Worm (Caenorhabditis elegans) whole organism, L4 larva: ENCODE measurements around the gene T22F3.8.

Source experiments
- ceh-20 ChIP-seq: fragments of 200-800 bp; sonication (Bioruptor generic); IDR thresholded peaks from 2 replicates; pipeline ENCODE4 v1.3.6; 2022; ENCODE audit warnings: missing genetic modification reagents, missing genetic modification characterization, missing compliant biosample characterization
- cey-2 ChIP-seq: sonication (generic microtip); optimal IDR thresholded peaks from 3 replicates; lab custom pipeline; 2017; ENCODE audit warnings: missing genetic modification characterization, mild to moderate bottlenecking, missing compliant biosample characterization, antibody characterized with exemption, borderline replicate concordance; ENCODE audit not compliant: insufficient read depth
- daf-19 ChIP-seq: fragments of 200-800 bp; sonication (Bioruptor generic); conservative IDR thresholded peaks from 2 replicates; pipeline ENCODE4 v1.3.6; 2022; ENCODE audit warnings: missing genetic modification characterization, missing compliant biosample characterization
- dpl-1 ChIP-seq: fragments of 150-350 bp; optimal IDR thresholded peaks from 2 replicates; lab custom pipeline; 2014; ENCODE audit warnings: missing biosample characterization, missing genetic modification reagents, missing genetic modification characterization
- nhr-11 ChIP-seq: fragments of 150-350 bp; optimal IDR thresholded peaks from 2 replicates; lab custom pipeline; 2014; ENCODE audit warnings: missing biosample characterization, missing genetic modification characterization
- nhr-76 ChIP-seq: fragments of 150-350 bp; optimal IDR thresholded peaks from 2 replicates; lab custom pipeline; 2014; ENCODE audit warnings: missing biosample characterization, missing genetic modification characterization
- nhr-77 ChIP-seq: fragments of 150-350 bp; optimal IDR thresholded peaks from 2 replicates; lab custom pipeline; 2014; ENCODE audit warnings: missing biosample characterization, missing genetic modification characterization
- sdz-12 ChIP-seq: fragments of 200-800 bp; sonication (Bioruptor generic); optimal IDR thresholded peaks from 2 replicates; lab custom pipeline; 2018; ENCODE audit warnings: mild to moderate bottlenecking, missing genetic modification characterization, missing compliant biosample characterization
- set-16 ChIP-seq: fragments of 200-800 bp; sonication (Bioruptor generic); IDR thresholded peaks from 2 replicates; pipeline ENCODE4 v1.3.6; 2022; ENCODE audit warnings: missing genetic modification reagents, missing genetic modification characterization, missing compliant biosample characterization
- skn-1 ChIP-seq: fragments of 150-350 bp; optimal IDR thresholded peaks from 2 replicates; lab custom pipeline; 2014; ENCODE audit warnings: missing biosample characterization, missing genetic modification characterization
- snpc-4 ChIP-seq: fragments of 150-350 bp; optimal IDR thresholded peaks from 2 replicates; lab custom pipeline; 2014; ENCODE audit warnings: missing biosample characterization, missing genetic modification characterization
- unc-130 ChIP-seq: sonication (generic microtip); optimal IDR thresholded peaks from 2 replicates; lab custom pipeline; 2016; ENCODE audit warnings: missing genetic modification reagents, missing genetic modification characterization, missing compliant biosample characterization
- vab-7 ChIP-seq: fragments of 200-800 bp; sonication (Bioruptor generic); IDR thresholded peaks from 2 replicates; pipeline ENCODE4 v1.3.6; 2022; ENCODE audit warnings: missing genetic modification reagents, missing genetic modification characterization, missing compliant biosample characterization
- zag-1 ChIP-seq: fragments of 150-350 bp; optimal IDR thresholded peaks from 2 replicates; lab custom pipeline; 2014; ENCODE audit warnings: missing biosample characterization, missing genetic modification characterization

DNA sequence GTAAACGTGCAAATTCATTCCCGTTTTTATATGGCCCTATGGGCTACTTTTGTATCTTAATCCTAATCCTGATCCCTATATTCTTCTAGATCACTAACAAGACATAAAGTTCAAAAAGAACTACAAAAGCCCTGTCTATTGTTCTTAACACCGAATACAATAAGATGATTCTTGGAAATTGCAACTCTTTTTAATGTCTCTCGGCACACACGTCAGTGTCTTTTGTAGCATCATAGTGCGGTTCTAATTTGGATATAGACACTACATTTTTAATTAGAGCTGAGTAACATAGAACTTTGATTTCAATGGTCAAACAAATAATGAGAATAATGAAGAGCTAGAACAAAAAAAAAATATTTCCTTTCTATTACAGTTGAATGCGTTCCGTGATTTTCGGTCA is 34.6 kb upstream of the T22F3.8 start:
- TF ChIP-seq nhr-76 (tag; lab: Kevin White, UChicago) (no peak), daf-19 (GFP tag; lab: Robert Waterston, UW) (no peak), ceh-20 (GFP tag; lab: Robert Waterston, UW) (no peak), set-16 (GFP tag; lab: Robert Waterston, UW) (no peak), nhr-11 (tag; lab: Kevin White, UChicago) (no peak), snpc-4 (tag; lab: Kevin White, UChicago) (no peak), zag-1 (tag; lab: Kevin White, UChicago) (no peak), skn-1 (tag; lab: Kevin White, UChicago) (no peak), vab-7 (GFP tag; lab: Robert Waterston, UW) (no peak), sdz-12 (GFP tag; lab: Kevin White, UChicago) (no peak), dpl-1 (GFP tag; lab: Kevin White, UChicago) (no peak), cey-2 (no peak), unc-130 (GFP tag; lab: Kevin White, UChicago) (no peak), nhr-77 (no peak)
